Worm (Caenorhabditis elegans) whole organism, L1 larva: ENCODE data around the gene btb-5.

Experiments used
- C04F5.9 ChIP-seq: sonication (generic microtip); optimal IDR thresholded peaks from 2 replicates; lab custom pipeline; 2016; ENCODE audit warnings: missing genetic modification characterization, missing compliant biosample characterization
- C16A3.4 ChIP-seq: fragments of 150-350 bp; optimal IDR thresholded peaks from 2 replicates; lab custom pipeline; 2014; ENCODE audit warnings: missing biosample characterization, missing genetic modification characterization
- F16B12.6 ChIP-seq: fragments of 150-350 bp; optimal IDR thresholded peaks from 2 replicates; lab custom pipeline; 2014; ENCODE audit warnings: missing biosample characterization, missing genetic modification characterization
- aha-1 ChIP-seq: fragments of 150-350 bp; optimal IDR thresholded peaks from 2 replicates; lab custom pipeline; 2014; ENCODE audit warnings: missing biosample characterization, missing genetic modification characterization
- aly-2 ChIP-seq: fragments of 150-350 bp; optimal IDR thresholded peaks from 2 replicates; lab custom pipeline; 2014; ENCODE audit warnings: missing biosample characterization, missing genetic modification characterization
- blmp-1 ChIP-seq: fragments of 150-350 bp; optimal IDR thresholded peaks from 2 replicates; lab custom pipeline; 2014; ENCODE audit warnings: missing biosample characterization, missing genetic modification characterization
- ceh-63 ChIP-seq: fragments of 200-800 bp; sonication (Bioruptor generic); optimal IDR thresholded peaks from 2 replicates; lab custom pipeline; 2018; ENCODE audit warnings: mild to moderate bottlenecking, missing genetic modification characterization, missing compliant biosample characterization
- ceh-8 ChIP-seq: fragments of 200-800 bp; sonication (Bioruptor generic); optimal IDR thresholded peaks from 2 replicates; lab custom pipeline; 2018; ENCODE audit warnings: mild to moderate bottlenecking, missing genetic modification characterization, moderate library complexity, missing compliant biosample characterization
- ceh-82 ChIP-seq, 3 experiments: fragments of 150-350 bp in 1 of 3; sonication (generic microtip) in 2 of 3; optimal IDR thresholded peaks; 2 replicates each; lab custom pipeline; 2014 to 2017; ENCODE audit warnings: missing biosample characterization in 3 of 3, missing genetic modification characterization in 3 of 3
- ceh-90 ChIP-seq: sonication (generic microtip); optimal IDR thresholded peaks from 2 replicates; lab custom pipeline; 2016; ENCODE audit warnings: missing genetic modification characterization, missing compliant biosample characterization
- ces-1 ChIP-seq: fragments of 150-350 bp; optimal IDR thresholded peaks from 2 replicates; lab custom pipeline; 2014; ENCODE audit warnings: missing biosample characterization, missing genetic modification reagents, missing genetic modification characterization
- dpl-1 ChIP-seq, 3 experiments: fragments of 150-350 bp in 2 of 3; sonication (generic microtip) in 1 of 3; optimal IDR thresholded peaks; 2 replicates each; lab custom pipeline; 2014 to 2017; ENCODE audit warnings: missing biosample characterization in 3 of 3, missing genetic modification characterization in 3 of 3, missing genetic modification reagents in 3 of 3
- dsc-1 ChIP-seq: sonication (generic microtip); optimal IDR thresholded peaks from 2 replicates; lab custom pipeline; 2016; ENCODE audit warnings: mild to moderate bottlenecking, missing genetic modification characterization, missing compliant biosample characterization
- efl-1 ChIP-seq, 4 experiments: fragments of 150-350 bp; optimal IDR thresholded peaks in 3 of 4; peaks in 1 of 4; 1 replicate in 1 of 4; 2 replicates in 3 of 4; lab custom pipeline; 2014; ENCODE audit warnings: missing biosample characterization in 2 of 4, missing genetic modification characterization in 2 of 4, missing genetic modification reagents in 2 of 4
- efl-3 ChIP-seq: fragments of 200-800 bp; sonication (Bioruptor generic); optimal IDR thresholded peaks from 2 replicates; lab custom pipeline; 2018; ENCODE audit warnings: mild to moderate bottlenecking, missing genetic modification characterization, missing compliant biosample characterization
- egl-13 ChIP-seq: sonication (generic microtip); optimal IDR thresholded peaks from 2 replicates; lab custom pipeline; 2016; ENCODE audit warnings: missing genotype, missing genetic modification reagents, missing genetic modification characterization, missing compliant biosample characterization
- egl-27 ChIP-seq, 2 experiments: fragments of 150-350 bp in 1 of 2; sonication (generic microtip); optimal IDR thresholded peaks; 3 replicates each; lab custom pipeline; 2017 to 2018; ENCODE audit warnings: missing biosample characterization in 2 of 2, missing genetic modification characterization in 2 of 2, missing genetic modification reagents in 2 of 2
- ets-5 ChIP-seq: fragments of 200-800 bp; sonication (Bioruptor generic); IDR thresholded peaks from 2 replicates; pipeline ENCODE4 v1.3.6; 2022; ENCODE audit warnings: missing genetic modification characterization, missing compliant biosample characterization
- fkh-10 ChIP-seq: sonication (generic microtip); optimal IDR thresholded peaks from 2 replicates; lab custom pipeline; 2017; ENCODE audit warnings: missing biosample characterization, missing genetic modification reagents, missing genetic modification characterization
- fos-1 ChIP-seq: fragments of 150-350 bp; optimal IDR thresholded peaks from 2 replicates; lab custom pipeline; 2014; ENCODE audit warnings: missing biosample characterization, missing genetic modification characterization
- hlh-17 ChIP-seq: fragments of 200-800 bp; sonication (Bioruptor generic); optimal IDR thresholded peaks from 2 replicates; lab custom pipeline; 2018; ENCODE audit warnings: missing genetic modification characterization, mild to moderate bottlenecking, missing compliant biosample characterization, moderate library complexity, borderline replicate concordance
- isw-1 ChIP-seq: fragments of 200-800 bp; sonication (Bioruptor generic); IDR thresholded peaks from 2 replicates; pipeline ENCODE4 v1.3.6; 2022; ENCODE audit warnings: missing genetic modification characterization, missing compliant biosample characterization
- lin-13 ChIP-seq: fragments of 150-350 bp; optimal IDR thresholded peaks from 2 replicates; lab custom pipeline; 2014; ENCODE audit warnings: missing biosample characterization, missing genetic modification reagents, missing genetic modification characterization
- lin-14 ChIP-seq: fragments of 200-800 bp; sonication (Bioruptor generic); optimal IDR thresholded peaks from 2 replicates; lab custom pipeline; 2018; ENCODE audit warnings: mild to moderate bottlenecking, missing genetic modification characterization, moderate library complexity, missing compliant biosample characterization
- lin-15B ChIP-seq: fragments of 150-350 bp; sonication (generic microtip); optimal IDR thresholded peaks from 3 replicates; lab custom pipeline; 2014; ENCODE audit warnings: missing biosample characterization, missing genetic modification characterization
- lin-39 ChIP-seq: fragments of 150-350 bp; optimal IDR thresholded peaks from 2 replicates; lab custom pipeline; 2014; ENCODE audit warnings: missing biosample characterization, missing genetic modification reagents, missing genetic modification characterization
- lir-3 ChIP-seq: sonication (generic microtip); optimal IDR thresholded peaks from 2 replicates; lab custom pipeline; 2016; ENCODE audit warnings: mild to moderate bottlenecking, missing genetic modification characterization, moderate library complexity, missing compliant biosample characterization; ENCODE audit not compliant: poor library complexity
- mdl-1 ChIP-seq, 2 experiments: fragments of 150-350 bp; optimal IDR thresholded peaks; 2 replicates each; lab custom pipeline; 2014 to 2017; ENCODE audit warnings: missing biosample characterization in 2 of 2, missing genetic modification characterization in 2 of 2, inconsistent platforms in 1 of 2
- mef-2 ChIP-seq: fragments of 150-350 bp; optimal IDR thresholded peaks from 2 replicates; lab custom pipeline; 2014; ENCODE audit warnings: missing biosample characterization, missing genetic modification characterization
- nhr-11 ChIP-seq: fragments of 150-350 bp; optimal IDR thresholded peaks from 2 replicates; lab custom pipeline; 2014; ENCODE audit warnings: missing biosample characterization, missing genetic modification characterization
- nhr-12 ChIP-seq: sonication (generic microtip); optimal IDR thresholded peaks from 2 replicates; lab custom pipeline; 2017; ENCODE audit warnings: missing biosample characterization, missing genetic modification characterization
- nhr-19 ChIP-seq: fragments of 200-800 bp; sonication (Bioruptor generic); conservative IDR thresholded peaks from 2 replicates; pipeline ENCODE4 v1.3.6; 2022; ENCODE audit warnings: missing genetic modification characterization, missing compliant biosample characterization
- nhr-237 ChIP-seq: fragments of 150-350 bp; optimal IDR thresholded peaks from 2 replicates; lab custom pipeline; 2014; ENCODE audit warnings: missing biosample characterization, missing genetic modification characterization
- nhr-47 ChIP-seq: sonication (generic microtip); optimal IDR thresholded peaks from 2 replicates; lab custom pipeline; 2016; ENCODE audit warnings: mild to moderate bottlenecking, missing genetic modification characterization, moderate library complexity, missing compliant biosample characterization
- nhr-76 ChIP-seq: sonication (generic microtip); optimal IDR thresholded peaks from 2 replicates; lab custom pipeline; 2017; ENCODE audit warnings: missing biosample characterization, missing genetic modification characterization
- nhr-77 ChIP-seq: fragments of 150-350 bp; optimal IDR thresholded peaks from 2 replicates; lab custom pipeline; 2014; ENCODE audit warnings: missing biosample characterization, missing genetic modification characterization
- nhr-84 ChIP-seq: sonication (generic microtip); optimal IDR thresholded peaks from 2 replicates; lab custom pipeline; 2017; ENCODE audit warnings: missing biosample characterization, missing genetic modification characterization
- nhr-85 ChIP-seq: sonication (generic microtip); peaks from one replicate; lab custom pipeline; 2016; ENCODE audit warnings: missing genetic modification characterization, inconsistent platforms, missing compliant biosample characterization
- nhr-90 ChIP-seq: sonication (generic microtip); optimal IDR thresholded peaks from 2 replicates; lab custom pipeline; 2016; ENCODE audit warnings: mild to moderate bottlenecking, missing genetic modification characterization, missing compliant biosample characterization; ENCODE audit not compliant: poor library complexity
- pag-3 ChIP-seq: sonication (generic microtip); optimal IDR thresholded peaks from 2 replicates; lab custom pipeline; 2017; ENCODE audit warnings: missing genetic modification characterization, mild to moderate bottlenecking, missing compliant biosample characterization, antibody characterized with exemption, borderline replicate concordance; ENCODE audit not compliant: insufficient read depth
- pax-3 ChIP-seq: fragments of 200-800 bp; sonication (Bioruptor generic); optimal IDR thresholded peaks from 2 replicates; lab custom pipeline; 2018; ENCODE audit warnings: mild to moderate bottlenecking, missing genetic modification characterization, moderate library complexity, missing compliant biosample characterization
- pqm-1 ChIP-seq: sonication (generic microtip); optimal IDR thresholded peaks from 3 replicates; lab custom pipeline; 2017; ENCODE audit warnings: missing biosample characterization, missing genetic modification characterization
- rnt-1 ChIP-seq: sonication (generic microtip); optimal IDR thresholded peaks from 2 replicates; lab custom pipeline; 2016; ENCODE audit warnings: mild to moderate bottlenecking, missing genetic modification characterization, moderate library complexity, missing compliant biosample characterization
- snpc-4 ChIP-seq: fragments of 150-350 bp; optimal IDR thresholded peaks from 2 replicates; lab custom pipeline; 2014; ENCODE audit warnings: missing biosample characterization, missing genetic modification characterization
- sup-37 ChIP-seq: fragments of 200-800 bp; sonication (Bioruptor generic); optimal IDR thresholded peaks from 2 replicates; lab custom pipeline; 2018; ENCODE audit warnings: mild to moderate bottlenecking, missing genetic modification characterization, missing compliant biosample characterization
- swsn-7 ChIP-seq: sonication (generic microtip); optimal IDR thresholded peaks from 2 replicates; lab custom pipeline; 2016; ENCODE audit warnings: missing genetic modification characterization, missing compliant biosample characterization
- tbx-2 ChIP-seq: sonication (generic microtip); optimal IDR thresholded peaks from 2 replicates; lab custom pipeline; 2016; ENCODE audit warnings: missing genetic modification characterization, missing compliant biosample characterization
- tlp-1 ChIP-seq: fragments of 150-350 bp; optimal IDR thresholded peaks from 2 replicates; lab custom pipeline; 2014; ENCODE audit warnings: missing biosample characterization, missing genetic modification characterization
- unc-130 ChIP-seq: fragments of 150-350 bp; optimal IDR thresholded peaks from 2 replicates; lab custom pipeline; 2017; ENCODE audit warnings: missing biosample characterization, missing genetic modification characterization, inconsistent platforms
- unc-62 ChIP-seq: fragments of 150-350 bp; optimal IDR thresholded peaks from 2 replicates; lab custom pipeline; 2014; ENCODE audit warnings: missing biosample characterization, missing genetic modification reagents, missing genetic modification characterization
- unc-86 ChIP-seq: sonication (generic microtip); optimal IDR thresholded peaks from 2 replicates; lab custom pipeline; 2016; ENCODE audit warnings: missing genetic modification characterization, missing compliant biosample characterization
- xbp-1 ChIP-seq: sonication (generic microtip); optimal IDR thresholded peaks from 2 replicates; lab custom pipeline; 2016; ENCODE audit warnings: missing genetic modification characterization, missing compliant biosample characterization
- zag-1 ChIP-seq: fragments of 150-350 bp; optimal IDR thresholded peaks from 2 replicates; lab custom pipeline; 2014; ENCODE audit warnings: missing biosample characterization, missing genetic modification characterization

The btb-5 gene

DNA sequence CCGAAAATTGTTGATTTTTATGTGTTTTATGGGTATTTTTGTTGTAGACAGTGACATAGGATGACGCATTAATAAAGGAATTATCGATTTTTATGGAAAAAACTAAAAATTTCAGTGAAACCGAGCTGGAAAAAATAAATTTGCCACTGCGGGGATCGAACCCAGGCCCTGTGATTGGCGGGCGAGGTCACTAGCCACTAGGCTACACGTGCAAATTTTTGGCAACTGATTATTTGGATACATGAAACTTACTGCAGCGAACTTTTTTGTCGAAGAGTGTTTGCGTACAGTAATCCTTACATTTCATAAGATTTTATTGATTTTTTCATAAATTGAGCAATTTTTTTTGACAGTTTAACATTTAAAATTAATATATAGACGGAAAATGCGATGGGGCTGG, 28.2 kb upstream of the btb-5 start (continued):
- TF ChIP-seq xbp-1 (tag; lab: Kevin White, UChicago) (peak; percentile 26), ceh-82 (tag; optimal IDR thresholded peaks at IDR 0.05; lab: Kevin White, UChicago) (peak in 2 of 3 experiments; percentile 17 to 31), ceh-90 (tag; lab: Kevin White, UChicago) (no peak), egl-13 (tag; lab: Kevin White, UChicago) (no peak), egl-27 (tag; optimal IDR thresholded peaks at IDR 0.05; lab: Kevin White, UChicago) (no peak), pag-3 (no peak), unc-62 (no peak), blmp-1 (no peak), zag-1 (tag; lab: Kevin White, UChicago) (no peak), nhr-47 (tag; lab: Kevin White, UChicago) (peak; percentile 70), nhr-12 (tag; lab: Kevin White, UChicago) (no peak), nhr-84 (tag; lab: Kevin White, UChicago) (no peak), lin-39 (peak; percentile 38), lin-14 (peak; percentile 46), pqm-1 (no peak), hlh-17 (GFP tag; lab: Kevin White, UChicago) (no peak), mef-2 (tag; lab: Kevin White, UChicago) (no peak), dsc-1 (tag; lab: Kevin White, UChicago) (peak; percentile 50), sup-37 (GFP tag; lab: Kevin White, UChicago) (no peak), unc-130 (tag; lab: Kevin White, UChicago) (no peak), nhr-19 (GFP tag; lab: Robert Waterston, UW) (peak; percentile 59), efl-3 (no peak), F16B12.6 (no peak), unc-86 (tag; lab: Kevin White, UChicago) (no peak), tbx-2 (tag; lab: Kevin White, UChicago) (peak; percentile 40), C04F5.9 (peak; percentile 5), lin-13 (peak; percentile 42), lir-3 (no peak), dpl-1 (GFP tag; optimal IDR thresholded peaks at IDR 0.05; lab: Kevin White, UChicago) (peak in 2 of 3 experiments; percentile 14 to 19), swsn-7 (tag; lab: Kevin White, UChicago) (peak; percentile 49), ets-5 (GFP tag; lab: Robert Waterston, UW) (no peak), ceh-8 (no peak), ces-1 (no peak), pax-3 (tag; lab: Kevin White, UChicago) (peak; percentile 35), nhr-90 (peak; percentile 73), nhr-77 (tag; lab: Kevin White, UChicago) (peak; percentile 42), nhr-237 (no peak), snpc-4 (no peak), nhr-11 (tag; lab: Kevin White, UChicago) (no peak), aly-2 (tag; lab: Kevin White, UChicago) (peak; percentile 81), tlp-1 (tag; lab: Kevin White, UChicago) (no peak), isw-1 (GFP tag; lab: Robert Waterston, UW) (peak; percentile 2; the same call in 1 of the 2 replicates), C16A3.4 (tag; lab: Kevin White, UChicago) (peak; percentile 4)

ce11 chrIII:87183-87582, 26.2 kb upstream of the btb-5 start, which contains the start of the genes F54C4.4 and mrpl-40:
Gene F54C4.4, minus strand, starts transcription at chrIII:87381.
Gene mrpl-40, plus strand, starts transcription at chrIII:87559.
- peak; percentile 25 for TF ChIP-seq fos-1
- TF ChIP-seq nhr-237, result peak; percentile 11
- TF ChIP-seq fkh-10 (GFP tag; lab: Kevin White, UChicago), result peak; percentile 1
- TF ChIP-seq ets-5 (GFP tag; lab: Robert Waterston, UW), result no peak
- TF ChIP-seq aha-1 (tag; lab: Kevin White, UChicago), result no peak
- peak; percentile 72 to 77 for TF ChIP-seq efl-1 (optimal IDR thresholded peaks at IDR 0.05; lab: Kevin White, UChicago)
- TF ChIP-seq efl-1 (GFP tag; optimal IDR thresholded peaks at IDR 0.05 in 1 of 2; lab: Kevin White, UChicago), result peak; percentile 63 to 96
- peak; percentile 46 for TF ChIP-seq lin-15B
- TF ChIP-seq nhr-90, result peak; percentile 59
- peak; percentile 58 for TF ChIP-seq dsc-1 (tag; lab: Kevin White, UChicago)
- no peak for TF ChIP-seq nhr-12 (tag; lab: Kevin White, UChicago)
- peak; percentile 76 for TF ChIP-seq swsn-7 (tag; lab: Kevin White, UChicago)
- TF ChIP-seq nhr-19 (GFP tag; lab: Robert Waterston, UW), result peak; percentile 58
- no peak for TF ChIP-seq ceh-63 (GFP tag; lab: Kevin White, UChicago)
- peak; percentile 81 for TF ChIP-seq nhr-85 (tag; lab: Kevin White, UChicago)
- TF ChIP-seq nhr-76 (tag; lab: Kevin White, UChicago), result no peak
- no peak for TF ChIP-seq nhr-84 (tag; lab: Kevin White, UChicago)
- no peak for TF ChIP-seq lir-3
- peak; percentile 74 for TF ChIP-seq C16A3.4 (tag; lab: Kevin White, UChicago)
- peak in 1 of 2 experiments; percentile 34 for TF ChIP-seq mdl-1 (tag; optimal IDR thresholded peaks at IDR 0.05; lab: Kevin White, UChicago)
- peak; percentile 60 for TF ChIP-seq rnt-1 (tag; lab: Kevin White, UChicago)
